Worm (Caenorhabditis elegans): ENCODE data around the gene lst-6.

ce11 chrII:6979646-6980045 lies 42.7 kb downstream of the lst-6 start, which contains the start of gene C15F1.2:
- no peak for TF ChIP-seq ceh-13 (GFP tag; optimal IDR thresholded peaks at IDR 0.05)
- no peak for TF ChIP-seq hnd-1 (tag; optimal IDR thresholded peaks at IDR 0.05)
- no peak for TF ChIP-seq tbx-37 (GFP tag; conservative IDR thresholded peaks at IDR 0.05)
- no peak for TF ChIP-seq ama-1 (optimal IDR thresholded peaks at IDR 0.05)
- TF ChIP-seq tra-4 (tag; optimal IDR thresholded peaks at IDR 0.05), result no peak
- no peak for TF ChIP-seq B0310.2 (tag; optimal IDR thresholded peaks at IDR 0.05)
- TF ChIP-seq ceh-36 (tag; optimal IDR thresholded peaks at IDR 0.05), result no peak
- no peak for TF ChIP-seq flt-1 (GFP tag; IDR thresholded peaks at IDR 0.05)
- no peak for TF ChIP-seq F13C5.2 (tag; optimal IDR thresholded peaks at IDR 0.05)
- no peak for TF ChIP-seq aly-1 (tag; optimal IDR thresholded peaks at IDR 0.05)
- TF ChIP-seq ets-7 (tag; optimal IDR thresholded peaks at IDR 0.05), result no peak
- no peak for TF ChIP-seq scrt-1 (GFP tag; IDR thresholded peaks at IDR 0.05)
